Fruit fly (Drosophila melanogaster): Measurements from ENCODE around the gene Prp4k.

The Prp4k gene

DNA sequence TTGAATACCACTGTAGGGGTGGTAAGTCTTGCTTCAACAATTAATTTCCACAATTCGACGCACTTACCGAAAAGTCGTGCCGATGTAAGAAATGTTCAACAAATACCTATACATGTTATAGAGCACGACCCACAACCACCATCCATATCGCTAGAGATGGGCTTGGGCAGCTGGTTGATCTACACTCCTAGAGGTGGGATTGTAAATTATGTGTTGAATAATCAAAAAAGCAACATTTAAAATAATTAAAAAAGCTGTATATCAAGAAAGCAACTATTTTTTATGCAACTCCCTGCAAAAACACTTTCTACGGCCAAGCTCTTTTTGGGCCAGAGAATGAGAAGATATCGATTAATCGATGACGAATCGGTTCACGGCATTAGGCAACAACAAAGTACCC, 27.0 kb downstream of the Prp4k start, which contains the start of the genes CG34140, Mkp and Mtch (continued):
- TF ChIP-seq CG14860 (GFP tag; IDR thresholded peaks at IDR 0.05; ENCODE audit: partially characterized antibody) = peak; percentile 89
- TF ChIP-seq CG10147 (GFP tag; optimal IDR thresholded peaks at IDR 0.05) = no peak
- TF ChIP-seq Ravus (GFP tag; IDR thresholded peaks at IDR 0.05) = peak; percentile 25; the same call in 1 of the 2 replicates
- TF ChIP-seq Lim3 (GFP tag; IDR thresholded peaks at IDR 0.05) = no peak
- peak; percentile 87 for TF ChIP-seq CG4424 (GFP tag; optimal IDR thresholded peaks at IDR 0.05)
- TF ChIP-seq CG3838 (GFP tag; optimal IDR thresholded peaks at IDR 0.05) = peak; percentile 63
- TF ChIP-seq ken (GFP tag; IDR thresholded peaks at IDR 0.05) = peak; percentile 80
- TF ChIP-seq CG1832 (GFP tag; optimal IDR thresholded peaks at IDR 0.05) = no peak
- peak; percentile 99 for TF ChIP-seq nerfin-1 (tag; optimal IDR thresholded peaks at IDR 0.05)
- peak; percentile 78 for TF ChIP-seq zen (tag; optimal IDR thresholded peaks at IDR 0.05)
- TF ChIP-seq CG11504 (tag; optimal IDR thresholded peaks at IDR 0.05) = no peak
- peak in 1 of 2 experiments; percentile 91 for TF ChIP-seq Hr51 (GFP tag; optimal IDR thresholded peaks at IDR 0.05)
- peak; percentile 63; the same call in 1 of the 3 replicates for TF ChIP-seq CG6175 (GFP tag; IDR thresholded peaks at IDR 0.05)

DNA sequence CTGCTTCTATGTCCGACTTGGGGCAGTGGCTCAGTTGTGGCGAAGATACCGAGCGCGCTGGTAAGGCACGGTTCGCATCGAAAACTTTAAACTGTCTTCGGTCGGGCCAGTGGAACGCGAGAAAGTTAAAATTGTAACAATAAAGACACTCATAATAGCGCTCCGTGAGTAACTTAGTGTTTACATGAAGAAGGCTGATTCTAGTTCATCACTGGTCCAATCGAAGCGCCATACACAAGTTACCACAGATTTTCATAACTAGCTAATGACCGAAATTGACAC, 31.1 kb downstream of the Prp4k start:
- TF ChIP-seq CG4360 (GFP tag; IDR thresholded peaks at IDR 0.05) (no peak), ttk (GFP tag; IDR thresholded peaks at IDR 0.05) (no peak), CG3163 (GFP tag; optimal IDR thresholded peaks at IDR 0.05) (no peak), CG1602 (GFP tag; optimal IDR thresholded peaks at IDR 0.05) (no peak), Fer1 (GFP tag; optimal IDR thresholded peaks at IDR 0.05) (no peak), Med (GFP tag) (peak; percentile 57), corto (GFP tag; optimal IDR thresholded peaks at IDR 0.05) (no peak), lov (optimal IDR thresholded peaks at IDR 0.05) (no peak), lov (GFP tag; IDR thresholded peaks at IDR 0.05) (no peak), chinmo (GFP tag; IDR thresholded peaks at IDR 0.05; ENCODE audit: partially characterized antibody) (0 out of 4 replicates have a peak, but pooled peaks have one; percentile 3), Oli (tag; optimal IDR thresholded peaks at IDR 0.05) (no peak), CG11695 (GFP tag; IDR thresholded peaks at IDR 0.05) (no peak), kah (GFP tag; optimal IDR thresholded peaks at IDR 0.05) (no peak), Rx (GFP tag; IDR thresholded peaks at IDR 0.05) (no peak), odd (GFP tag; optimal IDR thresholded peaks at IDR 0.05) (no peak), sob (GFP tag; IDR thresholded peaks at IDR 0.05) (no peak), CG11093 (GFP tag; IDR thresholded peaks at IDR 0.05) (no peak), NFAT (GFP tag; IDR thresholded peaks at IDR 0.05) (no peak), schlank (tag; optimal IDR thresholded peaks at IDR 0.05) (no peak), CG34224 (GFP tag; IDR thresholded peaks at IDR 0.05; ENCODE audit: partially characterized antibody) (no peak), CG8290 (GFP tag; optimal IDR thresholded peaks at IDR 0.05) (no peak), CG8290 (tag; optimal IDR thresholded peaks at IDR 0.05) (peak in 1 of 2 experiments; percentile 17), CG8765 (GFP tag; IDR thresholded peaks at IDR 0.05) (no peak), vvl (GFP tag; IDR thresholded peaks at IDR 0.05) (no peak), CG17829 (tag; optimal IDR thresholded peaks at IDR 0.05) (no peak), pum (GFP tag; optimal IDR thresholded peaks at IDR 0.05) (no peak), p53 (GFP tag; optimal IDR thresholded peaks at IDR 0.05) (no peak), Ets65A (GFP tag) (no peak), stwl (tag; optimal IDR thresholded peaks at IDR 0.05) (no peak), D19B (GFP tag; optimal IDR thresholded peaks at IDR 0.05) (no peak), ATbp (GFP tag; optimal IDR thresholded peaks at IDR 0.05) (no peak), Atf3 (GFP tag; optimal IDR thresholded peaks at IDR 0.05) (no peak), chm (GFP tag; IDR thresholded peaks at IDR 0.05) (0 out of 2 replicates have a peak, but pooled peaks have one; percentile 45), ind (GFP tag; optimal IDR thresholded peaks at IDR 0.05) (no peak), CG4404 (GFP tag; IDR thresholded peaks at IDR 0.05) (no peak), klu (GFP tag; IDR thresholded peaks at IDR 0.05) (no peak), Hr51 (GFP tag; optimal IDR thresholded peaks at IDR 0.05) (no peak), da (GFP tag; optimal IDR thresholded peaks at IDR 0.05) (no peak), CG7963 (GFP tag; IDR thresholded peaks at IDR 0.05; ENCODE audit: partially characterized antibody) (no peak), onecut (GFP tag; IDR thresholded peaks at IDR 0.05) (no peak), ken (GFP tag; IDR thresholded peaks at IDR 0.05) (no peak)

Measured in whole organism, embryonic.